Fruit fly (Drosophila melanogaster) whole organism, prepupa: Measurements from ENCODE around the gene Cyp4d2.

Experiments used
- CG10631 ChIP-seq: fragments of 200-800 bp; sonication (Bioruptor generic); optimal IDR thresholded peaks from 2 replicates; lab custom pipeline; 2016; ENCODE audit warnings: missing biosample characterization, missing genetic modification characterization
- CG11902 ChIP-seq: fragments of 200-800 bp; sonication (Bioruptor generic); optimal IDR thresholded peaks from 3 replicates; lab custom pipeline; 2016; ENCODE audit warnings: missing biosample characterization, missing genetic modification characterization
- CG15336 ChIP-seq: fragments of 200-800 bp; sonication (Bioruptor generic); IDR thresholded peaks from 2 replicates; pipeline ENCODE4 v1.3.6; 2022; ENCODE audit warnings: missing biosample characterization, missing genetic modification characterization
- CG1621 ChIP-seq: fragments of 200-800 bp; sonication (Bioruptor generic); optimal IDR thresholded peaks from 3 replicates; lab custom pipeline; 2018; ENCODE audit warnings: missing biosample characterization, mild to moderate bottlenecking, missing genetic modification characterization
- CG3032 ChIP-seq: fragments of 200-800 bp; optimal IDR thresholded peaks from 2 replicates; lab custom pipeline; 2019; ENCODE audit warnings: missing biosample characterization, mild to moderate bottlenecking, missing genetic modification characterization, moderate library complexity
- CG32006 ChIP-seq: fragments of 200-800 bp; sonication (Bioruptor generic); optimal IDR thresholded peaks from 3 replicates; lab custom pipeline; 2017; ENCODE audit warnings: missing biosample characterization, mild to moderate bottlenecking, missing genetic modification characterization
- CG3919 ChIP-seq: fragments of 200-800 bp; sonication (Bioruptor generic); optimal IDR thresholded peaks from 3 replicates; lab custom pipeline; 2016; ENCODE audit warnings: missing biosample characterization, missing genetic modification characterization
- CG4318 ChIP-seq: fragments of 200-800 bp; sonication (Bioruptor generic); optimal IDR thresholded peaks from 3 replicates; lab custom pipeline; 2017; ENCODE audit warnings: missing biosample characterization, mild to moderate bottlenecking, missing genetic modification characterization
- CG6163 ChIP-seq: fragments of 200-800 bp; sonication (Bioruptor generic); IDR thresholded peaks from 3 replicates; pipeline ENCODE4 v1.3.6; 2022; ENCODE audit warnings: missing biosample characterization, missing genetic modification characterization
- CG6276 ChIP-seq: fragments of 200-800 bp; sonication (Bioruptor generic); optimal IDR thresholded peaks from 2 replicates; lab custom pipeline; 2017; ENCODE audit warnings: missing biosample characterization, mild to moderate bottlenecking, missing genetic modification characterization
- CG6808 ChIP-seq: fragments of 200-800 bp; sonication (Bioruptor generic); optimal IDR thresholded peaks from 3 replicates; lab custom pipeline; 2017; ENCODE audit warnings: missing biosample characterization, missing genetic modification characterization, mild to moderate bottlenecking, moderate library complexity, missing genetic modification reagents
- CG8119 ChIP-seq: fragments of 200-800 bp; sonication (Bioruptor generic); IDR thresholded peaks from 3 replicates; pipeline ENCODE4 v1.3.6; 2022; ENCODE audit warnings: missing biosample characterization, missing genetic modification characterization
- CG8319 ChIP-seq: fragments of 200-800 bp; sonication (Bioruptor generic); optimal IDR thresholded peaks from 3 replicates; lab custom pipeline; 2016; ENCODE audit warnings: missing biosample characterization, missing genetic modification characterization
- CG8632 ChIP-seq: fragments of 200-800 bp; sonication (Bioruptor generic); optimal IDR thresholded peaks from 3 replicates; lab custom pipeline; 2016; ENCODE audit warnings: missing biosample characterization, missing genetic modification characterization
- Eip75B ChIP-seq: fragments of 200-800 bp; sonication (Bioruptor generic); optimal IDR thresholded peaks from 3 replicates; lab custom pipeline; 2016; ENCODE audit warnings: missing biosample characterization, missing genetic modification characterization
- Eip78C ChIP-seq: fragments of 200-800 bp; sonication (Bioruptor generic); peaks from one replicate; lab custom pipeline; 2016; ENCODE audit warnings: missing biosample characterization, missing genetic modification characterization
- Eip93F ChIP-seq: fragments of 200-800 bp; sonication (Bioruptor generic); optimal IDR thresholded peaks from 2 replicates; lab custom pipeline; 2016; ENCODE audit warnings: missing biosample characterization, mild to moderate bottlenecking, missing genetic modification characterization
- Ets21C ChIP-seq: fragments of 200-800 bp; sonication (Bioruptor generic); optimal IDR thresholded peaks from 3 replicates; lab custom pipeline; 2016; ENCODE audit warnings: missing biosample characterization, missing genetic modification characterization
- Hr38 ChIP-seq: sonication (Bioruptor generic); optimal IDR thresholded peaks from 2 replicates; lab custom pipeline; 2016; ENCODE audit warnings: missing biosample characterization, missing genetic modification characterization
- Hr4 ChIP-seq: fragments of 200-800 bp; sonication (Bioruptor generic); optimal IDR thresholded peaks from 3 replicates; lab custom pipeline; 2016; ENCODE audit warnings: missing biosample characterization, missing genetic modification characterization
- Met ChIP-seq: fragments of 200-800 bp; sonication (Bioruptor generic); optimal IDR thresholded peaks from 3 replicates; lab custom pipeline; 2016; ENCODE audit warnings: missing biosample characterization, missing genetic modification characterization
- OdsH ChIP-seq: fragments of 200-800 bp; sonication (Bioruptor generic); optimal IDR thresholded peaks from 3 replicates; lab custom pipeline; 2016; ENCODE audit warnings: missing biosample characterization, missing genetic modification characterization
- Sox14 ChIP-seq: fragments of 200-800 bp; sonication (Bioruptor generic); optimal IDR thresholded peaks from 3 replicates; lab custom pipeline; 2016; ENCODE audit warnings: missing biosample characterization, missing genetic modification characterization
- Sox15 ChIP-seq: fragments of 200-800 bp; sonication (Bioruptor generic); optimal IDR thresholded peaks from 3 replicates; lab custom pipeline; 2016; ENCODE audit warnings: missing biosample characterization, missing genetic modification characterization
- achi ChIP-seq: fragments of 200-800 bp; sonication (Bioruptor generic); optimal IDR thresholded peaks from 3 replicates; lab custom pipeline; 2016; ENCODE audit warnings: missing biosample characterization, missing genetic modification characterization
- cyc ChIP-seq: fragments of 200-800 bp; sonication (Bioruptor generic); optimal IDR thresholded peaks from 3 replicates; lab custom pipeline; 2016; ENCODE audit warnings: missing biosample characterization, missing genetic modification characterization
- eg ChIP-seq: fragments of 200-800 bp; sonication (Bioruptor generic); IDR thresholded peaks from 3 replicates; pipeline ENCODE4 v1.3.6; 2022; ENCODE audit warnings: missing biosample characterization, missing genetic modification characterization
- esn ChIP-seq: fragments of 200-800 bp; sonication (Bioruptor generic); optimal IDR thresholded peaks from 2 replicates; lab custom pipeline; 2016; ENCODE audit warnings: missing biosample characterization, mild to moderate bottlenecking, missing genetic modification characterization, moderate library complexity
- fd59A ChIP-seq: fragments of 200-800 bp; sonication (Bioruptor generic); optimal IDR thresholded peaks from 2 replicates; lab custom pipeline; 2017; ENCODE audit warnings: missing biosample characterization, mild to moderate bottlenecking, missing genetic modification characterization, missing genetic modification reagents
- fd85E ChIP-seq: fragments of 200-800 bp; sonication (Bioruptor generic); optimal IDR thresholded peaks from 3 replicates; lab custom pipeline; 2016; ENCODE audit warnings: missing biosample characterization, missing genetic modification characterization
- salr ChIP-seq, 2 experiments: fragments of 200-800 bp; sonication (Bioruptor generic); optimal IDR thresholded peaks; 3 replicates each; lab custom pipeline; 2016 to 2018; ENCODE audit warnings: missing biosample characterization in 2 of 2, missing genetic modification characterization in 2 of 2, mild to moderate bottlenecking in 1 of 2
- spab ChIP-seq: fragments of 200-800 bp; sonication (Bioruptor generic); optimal IDR thresholded peaks from 2 replicates; lab custom pipeline; 2017; ENCODE audit warnings: missing biosample characterization, mild to moderate bottlenecking, missing genetic modification characterization, missing genetic modification reagents
- ss ChIP-seq, 2 experiments: fragments of 200-800 bp; sonication (Bioruptor generic); optimal IDR thresholded peaks; 2 replicates in 1 of 2; 3 replicates in 1 of 2; lab custom pipeline; 2017 to 2018; ENCODE audit warnings: mild to moderate bottlenecking in 2 of 2, missing biosample characterization in 2 of 2, missing genetic modification characterization in 2 of 2, moderate library complexity in 1 of 2
- svp ChIP-seq: fragments of 200-800 bp; sonication (Bioruptor generic); peaks from one replicate; lab custom pipeline; 2016; ENCODE audit warnings: missing biosample characterization, missing genetic modification characterization
- topi ChIP-seq: fragments of 200-800 bp; sonication (Bioruptor generic); optimal IDR thresholded peaks from 3 replicates; lab custom pipeline; 2016; ENCODE audit warnings: missing biosample characterization, missing genetic modification characterization

The Cyp4d2 gene

DNA sequence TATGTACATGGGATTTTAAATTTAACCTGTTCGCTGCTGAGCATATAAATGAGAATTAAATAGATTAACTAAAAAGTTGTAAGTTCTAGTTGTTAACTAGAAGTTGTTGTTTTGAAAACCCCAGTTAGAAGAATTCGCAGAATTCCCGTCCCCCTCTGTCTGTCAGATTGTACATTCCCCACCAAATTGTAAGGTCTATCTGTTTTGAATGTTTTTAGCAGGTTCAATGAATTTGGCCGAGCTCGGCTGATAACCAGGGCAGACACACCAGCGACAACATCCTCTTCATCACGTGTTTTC, 22.4 kb downstream of the Cyp4d2 start:
- TF ChIP-seq cyc (GFP tag; lab: Kevin White, UChicago), result no peak
- peak; percentile 80 for TF ChIP-seq svp (GFP tag; lab: Kevin White, UChicago)

DNA sequence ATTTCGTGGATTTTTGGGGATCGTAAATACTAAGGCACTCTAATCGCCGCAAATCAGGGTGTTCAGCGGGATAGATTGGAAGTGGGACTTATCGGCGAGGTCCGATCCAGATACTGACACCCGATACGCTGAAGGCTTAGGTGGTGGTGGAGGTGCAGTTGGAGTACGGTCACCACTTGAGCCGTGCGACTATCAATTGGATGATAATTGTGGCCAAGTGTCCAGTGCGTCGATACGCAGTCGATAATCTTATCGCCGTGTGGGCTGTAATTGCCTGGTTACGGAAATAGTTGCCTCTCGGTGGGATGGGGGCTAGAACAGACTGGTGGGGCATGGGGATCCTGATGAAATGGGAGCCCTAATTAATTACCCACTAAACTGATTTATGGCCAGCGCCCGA, 23.5 kb downstream of the Cyp4d2 start:
- peak; percentile 49 for TF ChIP-seq svp (GFP tag; lab: Kevin White, UChicago)
- no peak for TF ChIP-seq esn (GFP tag; lab: Kevin White, UChicago)

DNA sequence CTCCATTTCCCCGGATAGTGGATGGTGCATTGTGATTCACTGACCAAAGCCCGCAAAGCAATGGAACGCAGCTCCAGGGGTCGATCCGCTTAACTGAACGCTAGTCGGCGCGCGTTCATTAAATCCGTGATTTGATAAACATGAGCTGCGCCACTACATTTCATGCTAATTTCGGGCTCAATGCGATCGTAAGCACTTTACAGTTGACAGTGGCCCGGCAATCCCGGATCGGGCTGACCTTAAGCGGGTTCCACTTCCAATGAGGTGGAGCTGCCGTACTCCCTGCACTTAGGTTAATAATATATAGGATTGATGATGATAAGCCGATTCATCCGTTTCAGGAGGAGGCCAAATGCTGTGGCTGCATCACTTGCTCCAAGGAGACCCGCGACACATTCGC, 28.0 kb downstream of the Cyp4d2 start, which contains the start of gene FarO:
Gene FarO (minus strand): TSS at position 101 of the 400 bp plus-strand sequence.
- no peak for TF ChIP-seq Sox14 (GFP tag; lab: Kevin White, UChicago)
- no peak for TF ChIP-seq topi
- no peak for TF ChIP-seq Met
- TF ChIP-seq Ets21C, result no peak
- no peak for TF ChIP-seq fd59A (GFP tag; lab: Kevin White, UChicago)
- no peak for TF ChIP-seq ss (GFP tag; optimal IDR thresholded peaks at IDR 0.05; lab: Kevin White, UChicago)
- no peak for TF ChIP-seq Eip78C (GFP tag; lab: Kevin White, UChicago)
- TF ChIP-seq CG15336 (GFP tag; lab: Robert Waterston, UW), result no peak
- TF ChIP-seq CG4318 (GFP tag; lab: Kevin White, UChicago), result no peak
- TF ChIP-seq Eip93F (GFP tag; lab: Kevin White, UChicago), result no peak
- TF ChIP-seq CG11902, result no peak
- TF ChIP-seq esn (GFP tag; lab: Kevin White, UChicago), result no peak
- TF ChIP-seq CG32006 (GFP tag; lab: Kevin White, UChicago), result no peak
- TF ChIP-seq Hr38 (GFP tag; lab: Kevin White, UChicago), result no peak
- TF ChIP-seq OdsH, result no peak
- TF ChIP-seq CG6276 (GFP tag; lab: Kevin White, UChicago), result no peak
- TF ChIP-seq spab (GFP tag; lab: Kevin White, UChicago), result no peak
- no peak for TF ChIP-seq svp (GFP tag; lab: Kevin White, UChicago)
- no peak for TF ChIP-seq CG8119

DNA sequence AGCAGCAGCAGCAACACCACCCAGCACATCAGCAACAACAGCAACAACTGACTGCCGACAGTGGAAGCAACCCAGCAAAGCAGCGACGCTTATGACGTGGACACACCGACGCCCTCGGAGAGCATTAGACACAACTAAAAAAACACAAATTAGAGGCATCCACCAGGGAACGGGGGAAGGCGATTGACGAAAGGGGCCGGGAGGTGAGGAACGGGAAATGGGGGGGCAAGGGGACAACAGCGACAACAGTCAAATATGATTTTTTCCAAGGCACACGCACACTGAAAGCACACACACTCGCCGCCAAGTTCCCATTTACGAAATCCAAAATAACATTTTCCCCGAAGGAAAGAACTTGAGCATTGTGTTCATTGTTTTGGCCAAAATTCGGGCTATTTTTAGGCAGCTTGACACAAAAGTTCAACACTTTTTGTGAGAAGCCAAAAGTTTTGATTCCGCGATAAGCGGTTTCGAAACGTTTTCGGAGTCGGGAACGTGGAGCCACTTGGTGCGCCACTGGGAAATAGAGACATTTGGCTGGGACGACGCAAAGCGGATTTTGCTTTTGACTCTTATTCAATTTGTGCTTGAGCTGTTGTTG, 32.9 kb downstream of the Cyp4d2 start:
- TF ChIP-seq eg (GFP tag; lab: Robert Waterston, UW), result peak; percentile 56; the same call in 1 of the 3 replicates
- no peak for TF ChIP-seq ss (GFP tag; optimal IDR thresholded peaks at IDR 0.05; lab: Kevin White, UChicago)
- no peak for TF ChIP-seq CG6163 (GFP tag; lab: Robert Waterston, UW)
- TF ChIP-seq OdsH, result no peak
- TF ChIP-seq CG6808 (GFP tag; lab: Kevin White, UChicago), result no peak
- peak; percentile 44 for TF ChIP-seq svp (GFP tag; lab: Kevin White, UChicago)
- TF ChIP-seq CG6276 (GFP tag; lab: Kevin White, UChicago), result peak; percentile 49
- TF ChIP-seq CG32006 (GFP tag; lab: Kevin White, UChicago), result peak; percentile 46
- no peak for TF ChIP-seq CG11902
- no peak for TF ChIP-seq Sox14 (GFP tag; lab: Kevin White, UChicago)

DNA sequence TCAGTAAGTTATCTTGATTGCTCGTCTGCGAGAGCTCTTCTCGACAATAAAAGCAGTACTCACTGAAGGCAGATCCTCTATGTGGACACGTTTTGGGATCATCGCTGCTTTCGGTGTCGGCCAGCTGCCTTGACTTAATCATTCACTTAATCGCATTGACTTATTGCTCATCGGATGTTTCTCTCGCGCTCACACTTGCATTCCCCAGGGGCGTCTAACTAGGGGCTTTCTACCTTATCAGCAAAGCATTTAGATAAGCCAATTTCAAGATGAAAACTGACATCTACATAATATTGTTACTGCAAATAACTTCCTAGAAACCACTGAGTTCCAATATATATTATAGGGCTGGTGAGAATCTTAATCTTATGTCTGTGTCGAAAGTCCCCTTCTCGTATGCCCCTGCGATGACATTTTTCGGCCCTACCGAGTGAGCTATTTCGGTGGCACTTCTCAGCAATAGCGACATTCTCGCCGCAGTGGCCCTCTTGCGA, 36.6 kb downstream of the Cyp4d2 start:
- TF ChIP-seq CG6808 (GFP tag; lab: Kevin White, UChicago), result no peak
- TF ChIP-seq Met, result peak; percentile 12
- TF ChIP-seq CG3919 (GFP tag; lab: Kevin White, UChicago), result no peak
- TF ChIP-seq CG1621 (tag; lab: Kevin White, UChicago), result no peak
- TF ChIP-seq Eip75B, result no peak
- TF ChIP-seq CG10631 (GFP tag; lab: Kevin White, UChicago), result no peak
- TF ChIP-seq CG6163 (GFP tag; lab: Robert Waterston, UW), result 0 out of 3 replicates have a peak, but pooled peaks have one; percentile 34
- peak; percentile 9 for TF ChIP-seq topi
- TF ChIP-seq CG15336 (GFP tag; lab: Robert Waterston, UW), result peak; percentile 42; the same call in 1 of the 2 replicates
- no peak for TF ChIP-seq salr (GFP tag; optimal IDR thresholded peaks at IDR 0.05; lab: Kevin White, UChicago)
- TF ChIP-seq svp (GFP tag; lab: Kevin White, UChicago), result peak; percentile 92
- TF ChIP-seq CG8319 (GFP tag; lab: Kevin White, UChicago), result no peak
- TF ChIP-seq CG8119, result 0 out of 3 replicates have a peak, but pooled peaks have one; percentile 16
- no peak for TF ChIP-seq CG8632
- TF ChIP-seq fd85E (GFP tag; lab: Kevin White, UChicago), result no peak
- TF ChIP-seq Sox15 (GFP tag; lab: Kevin White, UChicago), result no peak
- peak; percentile 20 for TF ChIP-seq Eip78C (GFP tag; lab: Kevin White, UChicago)
- no peak for TF ChIP-seq CG3032 (tag; lab: Kevin White, UChicago)
- TF ChIP-seq Hr4 (GFP tag; lab: Kevin White, UChicago), result peak; percentile 33
- TF ChIP-seq eg (GFP tag; lab: Robert Waterston, UW), result peak; percentile 36; the same call in 1 of the 3 replicates
- TF ChIP-seq achi (GFP tag; lab: Kevin White, UChicago), result no peak
